Worm (Caenorhabditis elegans) whole organism, early embryonic: Measurements from ENCODE around the gene Y39B6A.30.

Experiments used
- F13C5.2 ChIP-seq: sonication (generic microtip); optimal IDR thresholded peaks from 2 replicates; lab custom pipeline; 2017; ENCODE audit warnings: mild to moderate bottlenecking, missing genetic modification characterization, inconsistent platforms, missing compliant biosample characterization
- aly-1 ChIP-seq: sonication (generic microtip); optimal IDR thresholded peaks from 2 replicates; lab custom pipeline; 2016; ENCODE audit warnings: missing genetic modification characterization, missing compliant biosample characterization
- ama-1 ChIP-seq: fragments of 150-350 bp; optimal IDR thresholded peaks from 2 replicates; lab custom pipeline; 2014
- ceh-13 ChIP-seq: fragments of 200-800 bp; sonication (Bioruptor generic); optimal IDR thresholded peaks from 2 replicates; lab custom pipeline; 2018; ENCODE audit warnings: mild to moderate bottlenecking, missing genetic modification characterization, missing compliant biosample characterization
- ceh-36 ChIP-seq: sonication (generic microtip); optimal IDR thresholded peaks from 2 replicates; lab custom pipeline; 2016; ENCODE audit warnings: missing genetic modification characterization, inconsistent platforms, missing compliant biosample characterization
- hmg-4 ChIP-seq: fragments of 200-800 bp; sonication (Bioruptor generic); optimal IDR thresholded peaks from 2 replicates; lab custom pipeline; 2018; ENCODE audit warnings: mild to moderate bottlenecking, missing genetic modification characterization, missing compliant biosample characterization
- hnd-1 ChIP-seq: sonication (generic microtip); optimal IDR thresholded peaks from 2 replicates; lab custom pipeline; 2016; ENCODE audit warnings: missing genetic modification characterization, missing compliant biosample characterization

ce11 chrV:18977876-18978275 is 36.5 kb upstream of the Y39B6A.30 start, which contains the start of gene Y39B6A.41:
- TF ChIP-seq hnd-1 (tag; lab: Kevin White, UChicago) (no peak), ama-1 (no peak), ceh-13 (GFP tag; lab: Kevin White, UChicago) (no peak), hmg-4 (no peak), ceh-36 (tag; lab: Kevin White, UChicago) (no peak), aly-1 (tag; lab: Kevin White, UChicago) (no peak), F13C5.2 (no peak)
